Fruit fly (Drosophila melanogaster) whole organism, embryonic: Measurements from ENCODE around the gene r2d2.

Source experiments
- Aef1 ChIP-seq: fragments of 200-800 bp; sonication (Bioruptor generic); IDR thresholded peaks from 3 replicates; pipeline ENCODE4 v1.3.6; 2022; ENCODE audit warnings: missing biosample characterization, missing genetic modification characterization
- Blimp-1 ChIP-seq: fragments of 200-800 bp; sonication (Bioruptor generic); optimal IDR thresholded peaks from 3 replicates; lab custom pipeline; 2018; ENCODE audit warnings: missing biosample characterization, missing genetic modification characterization, mild to moderate bottlenecking, moderate library complexity, missing genetic modification reagents
- CG10543 ChIP-seq: fragments of 200-800 bp; sonication (Bioruptor generic); optimal IDR thresholded peaks from 3 replicates; lab custom pipeline; 2017; ENCODE audit warnings: missing biosample characterization, mild to moderate bottlenecking, missing genetic modification characterization, moderate library complexity
- CG11695 ChIP-seq: fragments of 200-800 bp; sonication (Bioruptor generic); IDR thresholded peaks from 3 replicates; pipeline ENCODE4 v1.3.6; 2022; ENCODE audit warnings: missing biosample characterization, missing genetic modification characterization
- CG12299 ChIP-seq: fragments of 200-800 bp; sonication (Bioruptor generic); optimal IDR thresholded peaks from 2 replicates; lab custom pipeline; 2018; ENCODE audit warnings: missing biosample characterization, mild to moderate bottlenecking, missing genetic modification characterization
- CG13624 ChIP-seq: fragments of 200-800 bp; sonication (Bioruptor generic); optimal IDR thresholded peaks from 2 replicates; lab custom pipeline; 2016; ENCODE audit warnings: missing biosample characterization, missing genetic modification characterization
- CG13775 ChIP-seq: fragments of 200-800 bp; sonication (Bioruptor generic); optimal IDR thresholded peaks from 3 replicates; lab custom pipeline; 2017; ENCODE audit warnings: missing biosample characterization, mild to moderate bottlenecking, missing genetic modification characterization
- CG14441 ChIP-seq: fragments of 200-800 bp; sonication (Bioruptor generic); IDR thresholded peaks from 2 replicates; pipeline ENCODE4 v1.3.6; 2022; ENCODE audit warnings: missing biosample characterization, missing genetic modification characterization
- CG14860 ChIP-seq: fragments of 200-800 bp; sonication (Bioruptor generic); IDR thresholded peaks from 3 replicates; pipeline ENCODE4 v1.3.6; 2022; ENCODE audit warnings: missing biosample characterization, missing genetic modification characterization; ENCODE audit not compliant: partially characterized antibody
- CG15514 ChIP-seq: fragments of 200-800 bp; sonication (Bioruptor generic); optimal IDR thresholded peaks from 3 replicates; lab custom pipeline; 2017; ENCODE audit warnings: missing biosample characterization, missing genetic modification characterization, mild to moderate bottlenecking, moderate library complexity, missing genetic modification reagents
- CG17186 ChIP-seq: fragments of 200-800 bp; sonication (Bioruptor generic); optimal IDR thresholded peaks from 3 replicates; lab custom pipeline; 2017; ENCODE audit warnings: missing biosample characterization, missing genetic modification reagents, missing genetic modification characterization
- CG1832 ChIP-seq: fragments of 200-800 bp; sonication (Bioruptor generic); optimal IDR thresholded peaks from 2 replicates; lab custom pipeline; 2017; ENCODE audit warnings: missing biosample characterization, mild to moderate bottlenecking, missing genetic modification characterization, inconsistent platforms
- CG2199 ChIP-seq: fragments of 200-800 bp; sonication (Bioruptor generic); IDR thresholded peaks from 3 replicates; pipeline ENCODE4 v1.3.6; 2022; ENCODE audit warnings: missing biosample characterization, missing genetic modification characterization
- CG31224 ChIP-seq: fragments of 200-800 bp; sonication (Bioruptor generic); IDR thresholded peaks from 2 replicates; pipeline ENCODE4 v1.3.6; 2022; ENCODE audit warnings: missing biosample characterization, missing genetic modification characterization
- CG32772 ChIP-seq: fragments of 200-800 bp; sonication (Bioruptor generic); IDR thresholded peaks from 2 replicates; pipeline ENCODE4 v1.3.6; 2022; ENCODE audit warnings: missing biosample characterization, missing genetic modification characterization
- CG3847 ChIP-seq: fragments of 200-800 bp; sonication (Bioruptor generic); IDR thresholded peaks from 2 replicates; pipeline ENCODE4 v1.3.6; 2022; ENCODE audit warnings: missing biosample characterization, missing genetic modification characterization
- CG8281 ChIP-seq: fragments of 200-800 bp; sonication (Bioruptor generic); optimal IDR thresholded peaks from 2 replicates; lab custom pipeline; 2018; ENCODE audit warnings: missing biosample characterization, mild to moderate bottlenecking, missing genetic modification characterization, moderate library complexity
- CG8478 ChIP-seq: fragments of >200 bp; optimal IDR thresholded peaks from 2 replicates; lab custom pipeline; 2018
- CG9215 ChIP-seq: fragments of 200-800 bp; sonication (Bioruptor generic); IDR thresholded peaks from 2 replicates; pipeline ENCODE4 v1.3.6; 2022; ENCODE audit warnings: missing biosample characterization, missing genetic modification characterization
- CG9727 ChIP-seq: fragments of 200-800 bp; sonication (Bioruptor generic); optimal IDR thresholded peaks from 3 replicates; lab custom pipeline; 2017; ENCODE audit warnings: missing biosample characterization, mild to moderate bottlenecking, missing genetic modification characterization
- Deaf1 ChIP-seq: fragments of 200-800 bp; optimal IDR thresholded peaks from 3 replicates; lab custom pipeline; 2019; ENCODE audit warnings: missing biosample characterization, mild to moderate bottlenecking, missing genetic modification characterization, moderate library complexity
- Dll ChIP-seq: fragments of 200-800 bp; sonication (Bioruptor generic); IDR thresholded peaks from 4 replicates; pipeline ENCODE4 v1.3.6; 2022; ENCODE audit warnings: missing biosample characterization, missing genetic modification characterization; ENCODE audit not compliant: partially characterized antibody
- E2f1 ChIP-seq: fragments of 200-800 bp; sonication (Bioruptor generic); IDR thresholded peaks from 2 replicates; pipeline ENCODE4 v1.3.6; 2022; ENCODE audit warnings: missing biosample characterization, missing genetic modification characterization
- ERR ChIP-seq: fragments of 200-800 bp; sonication (Bioruptor generic); optimal IDR thresholded peaks from 2 replicates; lab custom pipeline; 2016; ENCODE audit warnings: missing biosample characterization, missing genetic modification characterization
- GATAe ChIP-seq: fragments of 200-800 bp; sonication (Bioruptor generic); conservative IDR thresholded peaks from 2 replicates; pipeline ENCODE4 v1.3.6; 2022; ENCODE audit warnings: missing biosample characterization, missing genetic modification characterization
- Hand ChIP-seq: fragments of 200-800 bp; sonication (Bioruptor generic); optimal IDR thresholded peaks from 2 replicates; lab custom pipeline; 2017; ENCODE audit warnings: mild to moderate bottlenecking, missing biosample characterization, missing genetic modification reagents, missing genetic modification characterization
- Hey ChIP-seq: fragments of 200-800 bp; sonication (Bioruptor generic); optimal IDR thresholded peaks from 3 replicates; lab custom pipeline; 2018; ENCODE audit warnings: missing biosample characterization, mild to moderate bottlenecking, missing genetic modification characterization
- MESR4 ChIP-seq: fragments of 200-800 bp; sonication (Bioruptor generic); optimal IDR thresholded peaks from 2 replicates; lab custom pipeline; 2018; ENCODE audit warnings: missing biosample characterization, mild to moderate bottlenecking, missing genetic modification characterization, moderate library complexity
- Meics ChIP-seq: fragments of 200-800 bp; sonication (Bioruptor generic); optimal IDR thresholded peaks from 2 replicates; lab custom pipeline; 2017; ENCODE audit warnings: missing biosample characterization, mild to moderate bottlenecking, missing genetic modification characterization
- NFAT ChIP-seq: fragments of 200-800 bp; sonication (Bioruptor generic); IDR thresholded peaks from 2 replicates; pipeline ENCODE4 v1.3.6; 2022; ENCODE audit warnings: missing biosample characterization, missing genetic modification characterization
- Rfx ChIP-seq: fragments of 200-800 bp; sonication (Bioruptor generic); IDR thresholded peaks from 2 replicates; pipeline ENCODE4 v1.3.6; 2022; ENCODE audit warnings: missing biosample characterization, missing genetic modification characterization
- Ssrp ChIP-seq: fragments of 200-800 bp; sonication (Bioruptor generic); optimal IDR thresholded peaks from 2 replicates; lab custom pipeline; 2018; ENCODE audit warnings: missing biosample characterization, mild to moderate bottlenecking, missing genetic modification characterization, moderate library complexity
- abd-A ChIP-seq: fragments of 200-800 bp; sonication (Bioruptor generic); optimal IDR thresholded peaks from 3 replicates; lab custom pipeline; 2019; ENCODE audit warnings: missing biosample characterization, mild to moderate bottlenecking, missing genetic modification characterization, moderate library complexity
- bigmax ChIP-seq: fragments of 200-800 bp; sonication (Bioruptor generic); optimal IDR thresholded peaks from 2 replicates; lab custom pipeline; 2018; ENCODE audit warnings: missing biosample characterization, mild to moderate bottlenecking, missing genetic modification characterization
- caup ChIP-seq: fragments of 200-800 bp; sonication (Bioruptor generic); optimal IDR thresholded peaks from 3 replicates; lab custom pipeline; 2017; ENCODE audit warnings: missing biosample characterization, mild to moderate bottlenecking, missing genetic modification characterization, moderate library complexity; ENCODE audit not compliant: severe bottlenecking
- cg ChIP-seq: fragments of 200-800 bp; sonication (Bioruptor generic); optimal IDR thresholded peaks from 3 replicates; lab custom pipeline; 2019; ENCODE audit warnings: missing biosample characterization, mild to moderate bottlenecking, missing genetic modification characterization, moderate library complexity
- dm ChIP-seq: fragments of 200-800 bp; sonication (Bioruptor generic); optimal IDR thresholded peaks from 3 replicates; lab custom pipeline; 2016; ENCODE audit warnings: missing biosample characterization, missing genetic modification characterization
- ewg ChIP-seq: fragments of 200-800 bp; sonication (Bioruptor generic); optimal IDR thresholded peaks from 3 replicates; lab custom pipeline; 2017; ENCODE audit warnings: mild to moderate bottlenecking, missing biosample characterization, missing genetic modification reagents, missing genetic modification characterization
- gem ChIP-seq: fragments of 200-800 bp; sonication (Bioruptor generic); optimal IDR thresholded peaks from 2 replicates; lab custom pipeline; 2019; ENCODE audit warnings: missing biosample characterization, mild to moderate bottlenecking, missing genetic modification characterization, moderate library complexity
- grn ChIP-seq: fragments of 200-800 bp; sonication (Bioruptor generic); optimal IDR thresholded peaks from 3 replicates; lab custom pipeline; 2017; ENCODE audit warnings: missing biosample characterization, missing genetic modification characterization
- mirr ChIP-seq: fragments of 200-800 bp; sonication (Bioruptor generic); optimal IDR thresholded peaks from 3 replicates; lab custom pipeline; 2018; ENCODE audit warnings: missing biosample characterization, mild to moderate bottlenecking, missing genetic modification characterization
- mld ChIP-seq: fragments of 200-800 bp; sonication (Bioruptor generic); IDR thresholded peaks from 3 replicates; pipeline ENCODE4 v1.3.6; 2022; ENCODE audit warnings: missing biosample characterization, missing genetic modification characterization; ENCODE audit not compliant: partially characterized antibody
- onecut ChIP-seq: fragments of 200-800 bp; sonication (Bioruptor generic); IDR thresholded peaks from 2 replicates; pipeline ENCODE4 v1.3.6; 2022; ENCODE audit warnings: missing biosample characterization, missing genetic modification characterization
- phol ChIP-seq: fragments of 200-800 bp; sonication (Bioruptor generic); optimal IDR thresholded peaks from 3 replicates; lab custom pipeline; 2018; ENCODE audit warnings: missing biosample characterization, mild to moderate bottlenecking, missing genetic modification characterization, moderate library complexity
- pros ChIP-seq: fragments of 200-800 bp; sonication (Bioruptor generic); optimal IDR thresholded peaks from 3 replicates; lab custom pipeline; 2019; ENCODE audit warnings: missing biosample characterization, mild to moderate bottlenecking, missing genetic modification characterization, moderate library complexity
- repo ChIP-seq: fragments of 200-800 bp; sonication (Bioruptor generic); optimal IDR thresholded peaks from 2 replicates; lab custom pipeline; 2016; ENCODE audit warnings: missing biosample characterization, missing genetic modification characterization
- sens ChIP-seq: fragments of 200-800 bp; sonication (Bioruptor generic); peaks from one replicate; lab custom pipeline; 2016; ENCODE audit warnings: missing biosample characterization, missing genetic modification characterization
- sens-2 ChIP-seq: fragments of 200-800 bp; sonication (Bioruptor generic); IDR thresholded peaks from 2 replicates; pipeline ENCODE4 v1.3.6; 2022; ENCODE audit warnings: missing biosample characterization, missing genetic modification characterization
- toy ChIP-seq: fragments of 200-800 bp; sonication (Bioruptor generic); IDR thresholded peaks from 2 replicates; pipeline ENCODE4 v1.3.6; 2022; ENCODE audit warnings: missing biosample characterization, missing genetic modification characterization
- vnd ChIP-seq: fragments of 200-800 bp; sonication (Bioruptor generic); IDR thresholded peaks from 3 replicates; pipeline ENCODE4 v1.3.6; 2022; ENCODE audit warnings: missing biosample characterization, missing genetic modification characterization; ENCODE audit not compliant: partially characterized antibody

The r2d2 gene

DNA sequence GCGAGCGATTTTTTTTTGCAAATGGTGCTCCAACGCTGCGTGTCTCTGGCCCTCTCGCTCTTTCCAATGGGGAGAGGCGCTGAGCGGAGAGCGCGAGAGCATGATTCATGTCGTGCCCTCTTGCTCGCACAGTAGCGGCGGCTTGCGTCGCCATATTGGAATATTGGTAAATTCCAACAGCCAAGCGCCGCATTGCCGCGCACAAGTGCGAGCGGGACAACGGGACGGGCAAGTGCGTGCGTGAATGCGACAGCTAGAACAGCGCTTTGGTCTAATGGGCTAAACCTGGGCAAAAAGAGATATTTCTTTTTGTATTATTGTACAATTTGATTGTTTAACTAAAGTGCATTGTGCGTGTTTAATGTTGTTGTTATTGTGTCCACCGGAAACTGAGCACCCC lies 28.3 kb downstream of the r2d2 start (continued):
- TF ChIP-seq sens-2 (GFP tag; lab: Robert Waterston, UW) (no peak), grn (GFP tag; lab: Kevin White, UChicago) (peak; percentile 29), CG14860 (peak; percentile 61; the same call in 2 of the 3 replicates), mirr (peak; percentile 49), mld (peak; percentile 74; the same call in 2 of the 3 replicates), abd-A (tag; lab: Kevin White, UChicago) (peak; percentile 88), CG2199 (GFP tag; lab: Robert Waterston, UW) (0 out of 3 replicates have a peak, but pooled peaks have one; percentile 43), Hey (no peak), CG9215 (GFP tag; lab: Robert Waterston, UW) (peak; percentile 21; the same call in 1 of the 2 replicates), gem (tag; lab: Kevin White, UChicago) (no peak), MESR4 (GFP tag; lab: Kevin White, UChicago) (peak; percentile 13), Rfx (GFP tag; lab: Robert Waterston, UW) (peak; percentile 43; the same call in 1 of the 2 replicates), caup (GFP tag; lab: Kevin White, UChicago) (no peak), E2f1 (GFP tag; lab: Robert Waterston, UW) (peak; percentile 24; the same call in 1 of the 2 replicates), Meics (peak; percentile 11), sens (GFP tag; lab: Kevin White, UChicago) (peak; percentile 78), pros (GFP tag; lab: Kevin White, UChicago) (peak; percentile 9), CG17186 (peak; percentile 30), CG9727 (GFP tag; lab: Kevin White, UChicago) (peak; percentile 2), CG13775 (GFP tag; lab: Kevin White, UChicago) (no peak), CG8478 (lab: Kevin White, UChicago) (peak; percentile 99), CG31224 (GFP tag; lab: Robert Waterston, UW) (no peak), Dll (GFP tag; lab: Robert Waterston, UW) (no peak), phol (tag; lab: Kevin White, UChicago) (peak; percentile 100), dm (GFP tag; lab: Kevin White, UChicago) (peak; percentile 52), ewg (GFP tag; lab: Kevin White, UChicago) (peak; percentile 73), Blimp-1 (GFP tag; lab: Kevin White, UChicago) (no peak), CG11695 (GFP tag; lab: Robert Waterston, UW) (no peak), CG14441 (GFP tag; lab: Robert Waterston, UW) (0 out of 2 replicates have a peak, but pooled peaks have one; percentile 36), GATAe (GFP tag; lab: Robert Waterston, UW) (peak; percentile 38; the same call in 1 of the 2 replicates), onecut (GFP tag; lab: Robert Waterston, UW) (peak; percentile 87), toy (no peak), CG8281 (tag; lab: Kevin White, UChicago) (peak; percentile 50), CG13624 (peak; percentile 38), repo (no peak), ERR (GFP tag; lab: Kevin White, UChicago) (no peak), vnd (GFP tag; lab: Robert Waterston, UW) (peak; percentile 7; the same call in 1 of the 3 replicates), CG32772 (peak; percentile 86), Ssrp (tag; lab: Kevin White, UChicago) (no peak), Deaf1 (tag; lab: Kevin White, UChicago) (peak; percentile 55), Hand (GFP tag; lab: Kevin White, UChicago) (peak; percentile 47), CG10543 (GFP tag; lab: Kevin White, UChicago) (peak; percentile 65), bigmax (GFP tag; lab: Kevin White, UChicago) (peak; percentile 29), CG1832 (GFP tag; lab: Kevin White, UChicago) (peak; percentile 99), CG3847 (GFP tag; lab: Robert Waterston, UW) (peak; percentile 45; the same call in 1 of the 2 replicates), cg (GFP tag; lab: Kevin White, UChicago) (peak; percentile 48), Aef1 (GFP tag; lab: Robert Waterston, UW) (peak; percentile 15; the same call in 1 of the 3 replicates), NFAT (GFP tag; lab: Robert Waterston, UW) (peak; percentile 62; the same call in 1 of the 2 replicates), CG12299 (tag; lab: Kevin White, UChicago) (no peak), CG15514 (GFP tag; lab: Kevin White, UChicago) (peak; percentile 51)
